Fruit fly (Drosophila melanogaster): Measurements from ENCODE around the gene colt.

colt gene

DNA sequence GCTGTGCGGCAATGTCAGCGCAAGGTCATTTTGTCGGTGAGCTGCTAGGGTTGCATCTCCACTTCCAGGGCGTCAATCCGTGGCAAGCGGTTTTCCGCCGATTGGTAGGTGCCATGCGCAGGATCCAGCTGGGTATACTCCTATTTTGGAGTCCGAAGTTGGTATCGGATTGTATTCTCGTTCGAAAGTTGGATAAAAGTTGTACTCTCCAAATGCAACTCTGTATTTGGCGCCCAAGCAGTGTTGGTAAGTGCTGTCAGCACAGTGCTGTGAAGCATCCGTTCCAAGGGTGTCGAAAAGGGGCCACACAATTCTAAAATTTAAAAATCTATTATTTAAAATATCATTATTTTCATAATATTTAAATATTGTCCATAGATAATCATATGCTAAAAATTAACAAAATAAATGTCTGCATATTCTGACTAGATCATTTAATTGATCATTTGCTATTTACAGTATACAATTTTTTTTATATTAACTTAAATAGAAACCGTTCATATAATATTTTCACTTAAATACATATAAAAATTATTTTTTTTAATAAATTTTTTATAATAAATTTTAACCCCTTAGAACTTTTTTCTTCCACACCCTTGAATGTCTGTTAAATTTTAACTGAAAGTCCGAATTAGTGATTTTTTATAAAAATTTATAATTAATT lies 21.3 kb downstream of the colt start (continued):
- TF ChIP-seq Rx (GFP tag; IDR thresholded peaks at IDR 0.05) (peak; percentile 69), pnt (GFP tag; optimal IDR thresholded peaks at IDR 0.05) (peak; percentile 66), CG14667 (GFP tag; IDR thresholded peaks at IDR 0.05) (peak; percentile 87), Sox102F (GFP tag; optimal IDR thresholded peaks at IDR 0.05) (peak; percentile 75), ac (GFP tag; optimal IDR thresholded peaks at IDR 0.05) (no peak), CG31365 (tag; optimal IDR thresholded peaks at IDR 0.05) (peak; percentile 60), dpn (GFP tag; optimal IDR thresholded peaks at IDR 0.05) (peak; percentile 86 to 89), CG17802 (tag; optimal IDR thresholded peaks at IDR 0.05) (peak; percentile 66), gcm (GFP tag; optimal IDR thresholded peaks at IDR 0.05) (peak; percentile 88), CG6254 (GFP tag; optimal IDR thresholded peaks at IDR 0.05) (no peak), Hsf (GFP tag; optimal IDR thresholded peaks at IDR 0.05) (peak; percentile 81), Kr (GFP tag; optimal IDR thresholded peaks at IDR 0.05) (no peak), CG4617 (GFP tag; optimal IDR thresholded peaks at IDR 0.05; ENCODE audit: borderline replicate concordance) (peak; percentile 80), CG12155 (GFP tag; optimal IDR thresholded peaks at IDR 0.05) (peak; percentile 90), mld (GFP tag; IDR thresholded peaks at IDR 0.05; ENCODE audit: partially characterized antibody) (no peak), ttk (GFP tag; IDR thresholded peaks at IDR 0.05) (peak; percentile 81), TFAM (GFP tag; optimal IDR thresholded peaks at IDR 0.05) (no peak), Adf1 (GFP tag; IDR thresholded peaks at IDR 0.05) (peak; percentile 65), hb (GFP tag; IDR thresholded peaks at IDR 0.05; ENCODE audit: partially characterized antibody) (no peak), hth (optimal IDR thresholded peaks at IDR 0.05) (no peak), ewg (GFP tag; optimal IDR thresholded peaks at IDR 0.05) (peak; percentile 80), CG14860 (GFP tag; IDR thresholded peaks at IDR 0.05; ENCODE audit: partially characterized antibody) (no peak), otp (GFP tag; IDR thresholded peaks at IDR 0.05) (peak; percentile 69; the same call in 2 of the 3 replicates), CG17361 (GFP tag; IDR thresholded peaks at IDR 0.05) (no peak; the same call in 2 of the 3 replicates), slbo (GFP tag; IDR thresholded peaks at IDR 0.05) (peak; percentile 94), Tbp (GFP tag; optimal IDR thresholded peaks at IDR 0.05) (no peak), CG4854 (GFP tag; optimal IDR thresholded peaks at IDR 0.05) (peak; percentile 78), bowl (GFP tag; IDR thresholded peaks at IDR 0.05) (peak; percentile 52; the same call in 1 of the 2 replicates), gsb (GFP tag; IDR thresholded peaks at IDR 0.05) (peak; percentile 73), CG34376 (GFP tag; optimal IDR thresholded peaks at IDR 0.05) (peak; percentile 94), CG2116 (GFP tag; optimal IDR thresholded peaks at IDR 0.05) (peak; percentile 99), br (optimal IDR thresholded peaks at IDR 0.05) (no peak), Vsx1 (GFP tag; optimal IDR thresholded peaks at IDR 0.05) (no peak), NfI (GFP tag; optimal IDR thresholded peaks at IDR 0.05) (peak; percentile 92), CG17186 (GFP tag; optimal IDR thresholded peaks at IDR 0.05) (peak; percentile 82), Ravus (GFP tag; IDR thresholded peaks at IDR 0.05) (peak; percentile 50), CG43689 (GFP tag; IDR thresholded peaks at IDR 0.05) (peak; percentile 49; the same call in 1 of the 2 replicates), CG7271 (tag; optimal IDR thresholded peaks at IDR 0.05) (no peak), gfzf (GFP tag; optimal IDR thresholded peaks at IDR 0.05) (peak; percentile 33), Nf-YA (GFP tag; IDR thresholded peaks at IDR 0.05) (peak; percentile 64; the same call in 1 of the 2 replicates), bsh (GFP tag; optimal IDR thresholded peaks at IDR 0.05) (peak; percentile 42 to 77), CG10543 (GFP tag; optimal IDR thresholded peaks at IDR 0.05) (peak; percentile 93), vvl (GFP tag; IDR thresholded peaks at IDR 0.05) (peak; percentile 91), CG11504 (tag; optimal IDR thresholded peaks at IDR 0.05) (peak; percentile 91), Sin3A (optimal IDR thresholded peaks at IDR 0.05) (peak; percentile 66), corto (GFP tag; optimal IDR thresholded peaks at IDR 0.05) (no peak), wdn (GFP tag; IDR thresholded peaks at IDR 0.05) (peak; percentile 76), CG13296 (GFP tag; optimal IDR thresholded peaks at IDR 0.05) (peak; percentile 89), Hand (GFP tag; optimal IDR thresholded peaks at IDR 0.05) (peak; percentile 67), CG11085 (GFP tag; IDR thresholded peaks at IDR 0.05) (peak; percentile 91)
